Fruit fly (Drosophila melanogaster) whole organism, embryonic: ENCODE data around the gene CG11249.

Experiments used
- Bdp1 ChIP-seq: fragments of 200-800 bp; sonication (Bioruptor generic); optimal IDR thresholded peaks from 3 replicates; lab custom pipeline; 2016; ENCODE audit warnings: missing biosample characterization, missing genetic modification characterization
- Bteb2 ChIP-seq: fragments of 200-800 bp; sonication (Bioruptor generic); optimal IDR thresholded peaks from 2 replicates; lab custom pipeline; 2016; ENCODE audit warnings: missing biosample characterization, missing genetic modification characterization
- CG1024 ChIP-seq: fragments of 200-800 bp; sonication (Bioruptor generic); IDR thresholded peaks from 2 replicates; pipeline ENCODE4 v1.3.6; 2022; ENCODE audit warnings: missing biosample characterization, missing genetic modification characterization
- CG10431 ChIP-seq: fragments of 200-800 bp; sonication (Bioruptor generic); optimal IDR thresholded peaks from 3 replicates; lab custom pipeline; 2018; ENCODE audit warnings: missing biosample characterization, mild to moderate bottlenecking, missing genetic modification characterization
- CG10959 ChIP-seq: fragments of 200-800 bp; sonication (Bioruptor generic); IDR thresholded peaks from 2 replicates; pipeline ENCODE4 v1.3.6; 2022; ENCODE audit warnings: missing biosample characterization, missing genetic modification characterization
- CG12104 ChIP-seq: fragments of 200-800 bp; sonication (Bioruptor generic); optimal IDR thresholded peaks from 3 replicates; lab custom pipeline; 2016; ENCODE audit warnings: missing biosample characterization, missing genetic modification characterization
- CG13424 ChIP-seq: fragments of 200-800 bp; sonication (Bioruptor generic); optimal IDR thresholded peaks from 2 replicates; lab custom pipeline; 2019; ENCODE audit warnings: missing biosample characterization, mild to moderate bottlenecking, missing genetic modification characterization, moderate library complexity
- CG14050 ChIP-seq: fragments of 200-800 bp; sonication (Bioruptor generic); IDR thresholded peaks from 3 replicates; pipeline ENCODE4 v1.3.6; 2022; ENCODE audit warnings: missing biosample characterization, missing genetic modification characterization
- CG14441 ChIP-seq: fragments of 200-800 bp; sonication (Bioruptor generic); IDR thresholded peaks from 2 replicates; pipeline ENCODE4 v1.3.6; 2022; ENCODE audit warnings: missing biosample characterization, missing genetic modification characterization
- CG14965 ChIP-seq: fragments of 200-800 bp; sonication (Bioruptor generic); optimal IDR thresholded peaks from 2 replicates; lab custom pipeline; 2016; ENCODE audit warnings: missing biosample characterization, missing genetic modification characterization, borderline replicate concordance
- CG15011 ChIP-seq: fragments of 200-800 bp; sonication (Bioruptor generic); optimal IDR thresholded peaks from 3 replicates; lab custom pipeline; 2018; ENCODE audit warnings: missing biosample characterization, mild to moderate bottlenecking, missing genetic modification characterization
- CG1529 ChIP-seq: fragments of 200-800 bp; sonication (Bioruptor generic); optimal IDR thresholded peaks from 3 replicates; lab custom pipeline; 2018; ENCODE audit warnings: missing biosample characterization, missing genetic modification characterization
- CG15601 ChIP-seq: fragments of 200-800 bp; sonication (Bioruptor generic); optimal IDR thresholded peaks from 3 replicates; lab custom pipeline; 2019; ENCODE audit warnings: missing biosample characterization, mild to moderate bottlenecking, missing genetic modification characterization, moderate library complexity
- CG17568 ChIP-seq: fragments of 200-800 bp; sonication (Bioruptor generic); optimal IDR thresholded peaks from 2 replicates; lab custom pipeline; 2018; ENCODE audit warnings: missing biosample characterization, mild to moderate bottlenecking, missing genetic modification characterization, moderate library complexity
- CG2116 ChIP-seq: fragments of 200-800 bp; sonication (Bioruptor generic); optimal IDR thresholded peaks from 3 replicates; lab custom pipeline; 2018; ENCODE audit warnings: missing biosample characterization, mild to moderate bottlenecking, missing genetic modification characterization
- CG31388 ChIP-seq: fragments of 200-800 bp; sonication (Bioruptor generic); optimal IDR thresholded peaks from 2 replicates; lab custom pipeline; 2016; ENCODE audit warnings: missing biosample characterization, missing genetic modification characterization
- CG34224 ChIP-seq: fragments of 200-800 bp; sonication (Bioruptor generic); IDR thresholded peaks from 3 replicates; pipeline ENCODE4 v1.3.6; 2022; ENCODE audit warnings: missing biosample characterization, missing genetic modification characterization; ENCODE audit not compliant: partially characterized antibody
- CG5245 ChIP-seq: fragments of 200-800 bp; sonication (Bioruptor generic); optimal IDR thresholded peaks from 3 replicates; lab custom pipeline; 2016; ENCODE audit warnings: missing biosample characterization, missing genetic modification characterization
- CG5953 ChIP-seq: fragments of 200-800 bp; sonication (Bioruptor generic); IDR thresholded peaks from 2 replicates; pipeline ENCODE4 v1.3.6; 2022; ENCODE audit warnings: missing biosample characterization, missing genetic modification characterization
- CG6765 ChIP-seq: fragments of 200-800 bp; sonication (Bioruptor generic); optimal IDR thresholded peaks from 3 replicates; lab custom pipeline; 2017; ENCODE audit warnings: missing biosample characterization, mild to moderate bottlenecking, missing genetic modification characterization
- CG7786 ChIP-seq: fragments of 200-800 bp; sonication (Bioruptor generic); optimal IDR thresholded peaks from 2 replicates; lab custom pipeline; 2016; ENCODE audit warnings: missing biosample characterization, missing genetic modification characterization
- CG8281 ChIP-seq: fragments of 200-800 bp; sonication (Bioruptor generic); optimal IDR thresholded peaks from 2 replicates; lab custom pipeline; 2018; ENCODE audit warnings: missing biosample characterization, mild to moderate bottlenecking, missing genetic modification characterization, moderate library complexity
- CG8478 ChIP-seq: fragments of >200 bp; optimal IDR thresholded peaks from 2 replicates; lab custom pipeline; 2018
- CG8765 ChIP-seq: fragments of 200-800 bp; sonication (Bioruptor generic); IDR thresholded peaks from 2 replicates; pipeline ENCODE4 v1.3.6; 2022; ENCODE audit warnings: missing biosample characterization, missing genetic modification characterization
- Dll ChIP-seq: fragments of 200-800 bp; sonication (Bioruptor generic); IDR thresholded peaks from 4 replicates; pipeline ENCODE4 v1.3.6; 2022; ENCODE audit warnings: missing biosample characterization, missing genetic modification characterization; ENCODE audit not compliant: partially characterized antibody
- Elba2 ChIP-seq: fragments of 200-800 bp; sonication (Bioruptor generic); optimal IDR thresholded peaks from 3 replicates; lab custom pipeline; 2016; ENCODE audit warnings: missing biosample characterization, missing genetic modification characterization
- GATAe ChIP-seq: fragments of 200-800 bp; sonication (Bioruptor generic); conservative IDR thresholded peaks from 2 replicates; pipeline ENCODE4 v1.3.6; 2022; ENCODE audit warnings: missing biosample characterization, missing genetic modification characterization
- HLHmδ ChIP-seq: fragments of 200-800 bp; sonication (Bioruptor generic); optimal IDR thresholded peaks from 2 replicates; lab custom pipeline; 2018; ENCODE audit warnings: missing biosample characterization, mild to moderate bottlenecking, missing genetic modification characterization, moderate library complexity
- Hey ChIP-seq: fragments of 200-800 bp; sonication (Bioruptor generic); optimal IDR thresholded peaks from 3 replicates; lab custom pipeline; 2018; ENCODE audit warnings: missing biosample characterization, mild to moderate bottlenecking, missing genetic modification characterization
- Hr51 ChIP-seq, 2 experiments: fragments of 200-800 bp; sonication (Bioruptor generic); optimal IDR thresholded peaks; 2 replicates in 1 of 2; 3 replicates in 1 of 2; lab custom pipeline; 2016 to 2018; ENCODE audit warnings: missing biosample characterization in 2 of 2, missing genetic modification characterization in 2 of 2, mild to moderate bottlenecking in 1 of 2, moderate library complexity in 1 of 2
- MBD-R2 ChIP-seq: fragments of 200-800 bp; sonication (Bioruptor generic); IDR thresholded peaks from 2 replicates; pipeline ENCODE4 v1.3.6; 2022; ENCODE audit warnings: missing biosample characterization, missing genetic modification characterization
- Nf-YC ChIP-seq: fragments of 200-800 bp; optimal IDR thresholded peaks from 3 replicates; lab custom pipeline; 2019; ENCODE audit warnings: missing biosample characterization, mild to moderate bottlenecking, missing genetic modification characterization, moderate library complexity
- Poxn ChIP-seq: fragments of 200-800 bp; sonication (Bioruptor generic); IDR thresholded peaks from 2 replicates; pipeline ENCODE4 v1.3.6; 2022; ENCODE audit warnings: missing biosample characterization, missing genetic modification characterization
- Rx ChIP-seq: fragments of 200-800 bp; sonication (Bioruptor generic); IDR thresholded peaks from 2 replicates; pipeline ENCODE4 v1.3.6; 2022; ENCODE audit warnings: missing biosample characterization, missing genetic modification characterization
- TFAM ChIP-seq: fragments of 200-800 bp; sonication (Bioruptor generic); optimal IDR thresholded peaks from 2 replicates; lab custom pipeline; 2017; ENCODE audit warnings: missing biosample characterization, missing genetic modification characterization, inconsistent platforms
- btn ChIP-seq: fragments of 200-800 bp; sonication (Bioruptor generic); optimal IDR thresholded peaks from 2 replicates; lab custom pipeline; 2016; ENCODE audit warnings: missing biosample characterization, missing genetic modification characterization
- chinmo ChIP-seq: fragments of 200-800 bp; sonication (Bioruptor generic); IDR thresholded peaks from 4 replicates; pipeline ENCODE4 v1.3.6; 2022; ENCODE audit warnings: missing biosample characterization, missing genetic modification characterization; ENCODE audit not compliant: partially characterized antibody
- chn ChIP-seq: fragments of 200-800 bp; sonication (Bioruptor generic); optimal IDR thresholded peaks from 2 replicates; lab custom pipeline; 2016; ENCODE audit warnings: missing biosample characterization, missing genetic modification characterization
- dmrt11E ChIP-seq: fragments of 200-800 bp; sonication (Bioruptor generic); optimal IDR thresholded peaks from 3 replicates; lab custom pipeline; 2018; ENCODE audit warnings: missing biosample characterization, mild to moderate bottlenecking, missing genetic modification characterization, moderate library complexity
- fru ChIP-seq: fragments of >200 bp; optimal IDR thresholded peaks from 2 replicates; lab custom pipeline; 2017
- gfzf ChIP-seq: fragments of 200-800 bp; sonication (Bioruptor generic); optimal IDR thresholded peaks from 2 replicates; lab custom pipeline; 2016; ENCODE audit warnings: missing biosample characterization, mild to moderate bottlenecking, missing genetic modification characterization, moderate library complexity
- grn ChIP-seq: fragments of 200-800 bp; sonication (Bioruptor generic); optimal IDR thresholded peaks from 3 replicates; lab custom pipeline; 2017; ENCODE audit warnings: missing biosample characterization, missing genetic modification characterization
- gsb-n ChIP-seq: fragments of 200-800 bp; sonication (Bioruptor generic); optimal IDR thresholded peaks from 3 replicates; lab custom pipeline; 2018; ENCODE audit warnings: missing biosample characterization, mild to moderate bottlenecking, missing genetic modification characterization
- hb ChIP-seq: fragments of 200-800 bp; sonication (Bioruptor generic); IDR thresholded peaks from 3 replicates; pipeline ENCODE4 v1.3.6; 2022; ENCODE audit warnings: missing biosample characterization, missing genetic modification characterization; ENCODE audit not compliant: partially characterized antibody
- klu ChIP-seq: fragments of 200-800 bp; sonication (Bioruptor generic); IDR thresholded peaks from 2 replicates; pipeline ENCODE4 v1.3.6; 2022; ENCODE audit warnings: missing biosample characterization, missing genetic modification characterization
- nerfin-1 ChIP-seq: fragments of 200-800 bp; sonication (Bioruptor generic); optimal IDR thresholded peaks from 3 replicates; lab custom pipeline; 2019; ENCODE audit warnings: missing biosample characterization, mild to moderate bottlenecking, missing genetic modification characterization, moderate library complexity
- nmo ChIP-seq: fragments of 200-800 bp; sonication (Bioruptor generic); optimal IDR thresholded peaks from 2 replicates; lab custom pipeline; 2018; ENCODE audit warnings: missing biosample characterization, mild to moderate bottlenecking, missing genetic modification characterization, moderate library complexity
- oc ChIP-seq: fragments of 200-800 bp; sonication (Bioruptor generic); optimal IDR thresholded peaks from 2 replicates; lab custom pipeline; 2018; ENCODE audit warnings: missing biosample characterization, mild to moderate bottlenecking, missing genetic modification characterization, moderate library complexity
- schlank ChIP-seq: fragments of 200-800 bp; sonication (Bioruptor generic); optimal IDR thresholded peaks from 2 replicates; lab custom pipeline; 2018; ENCODE audit warnings: missing biosample characterization, mild to moderate bottlenecking, missing genetic modification characterization
- sens ChIP-seq: fragments of 200-800 bp; sonication (Bioruptor generic); peaks from one replicate; lab custom pipeline; 2016; ENCODE audit warnings: missing biosample characterization, missing genetic modification characterization
- tio ChIP-seq: fragments of 200-800 bp; sonication (Bioruptor generic); optimal IDR thresholded peaks from 2 replicates; lab custom pipeline; 2017; ENCODE audit warnings: missing biosample characterization, missing genetic modification characterization, inconsistent platforms

The CG11249 gene

DNA sequence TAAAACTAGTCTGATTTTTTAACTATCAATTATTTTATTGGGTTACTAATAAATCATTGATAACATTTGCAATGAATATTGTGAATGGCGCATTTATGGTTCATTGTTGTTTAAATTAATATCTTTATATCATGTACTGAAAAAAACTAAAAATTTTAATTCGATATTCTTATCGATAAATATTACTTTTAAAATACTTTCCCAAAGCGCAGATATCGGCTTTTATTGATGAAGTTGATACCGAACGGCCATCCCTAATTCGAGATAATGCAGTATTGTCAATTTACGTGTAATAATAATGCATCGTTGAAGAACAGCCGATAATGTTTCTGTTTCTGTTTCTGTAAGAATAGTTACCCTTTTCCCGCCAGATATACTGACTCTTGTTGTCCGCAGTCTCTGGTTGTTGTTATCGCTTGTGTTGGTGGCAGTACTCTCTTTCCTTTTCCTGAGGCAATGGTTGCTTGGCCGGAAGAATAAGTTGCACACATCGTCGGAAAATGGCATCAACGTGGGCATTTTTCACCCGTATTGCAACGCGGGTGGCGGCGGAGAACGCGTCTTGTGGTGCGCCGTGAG, 45.8 kb upstream of the CG11249 start (continued):
- no peak for TF ChIP-seq Hey
- no peak for TF ChIP-seq CG8478 (lab: Kevin White, UChicago)
- TF ChIP-seq CG10431 (GFP tag; lab: Kevin White, UChicago) = no peak
- TF ChIP-seq klu (GFP tag; lab: Robert Waterston, UW) = no peak
- no peak for TF ChIP-seq TFAM (GFP tag; lab: Kevin White, UChicago)
- no peak for TF ChIP-seq nmo (GFP tag; lab: Kevin White, UChicago)
- TF ChIP-seq CG15011 (GFP tag; lab: Kevin White, UChicago) = no peak
- TF ChIP-seq Nf-YC = no peak
- no peak for TF ChIP-seq oc (tag; lab: Kevin White, UChicago)
- TF ChIP-seq GATAe = no peak
- no peak for TF ChIP-seq Bteb2 (GFP tag; lab: Kevin White, UChicago)
- no peak for TF ChIP-seq CG6765 (GFP tag; lab: Kevin White, UChicago)
- TF ChIP-seq CG5245 = no peak
- TF ChIP-seq btn (GFP tag; lab: Kevin White, UChicago) = no peak
- TF ChIP-seq gsb-n (tag; lab: Kevin White, UChicago) = no peak
- no peak for TF ChIP-seq CG10959 (GFP tag; lab: Robert Waterston, UW)
- TF ChIP-seq Poxn (GFP tag; lab: Robert Waterston, UW) = no peak
- TF ChIP-seq CG1024 (GFP tag; lab: Robert Waterston, UW) = no peak
- no peak for TF ChIP-seq CG5953 (GFP tag; lab: Robert Waterston, UW)
- no peak for TF ChIP-seq CG17568
- peak; percentile 15 for TF ChIP-seq gfzf (GFP tag; lab: Kevin White, UChicago)
- no peak for TF ChIP-seq fru (lab: Kevin White, UChicago)
- peak; percentile 72 for TF ChIP-seq CG34224 (GFP tag; lab: Robert Waterston, UW)
- no peak for TF ChIP-seq Elba2 (GFP tag; lab: Kevin White, UChicago)
- peak; percentile 79 for TF ChIP-seq Dll (GFP tag; lab: Robert Waterston, UW)
- TF ChIP-seq CG8765 (GFP tag; lab: Robert Waterston, UW) = no peak
- TF ChIP-seq CG12104 (GFP tag; lab: Kevin White, UChicago) = no peak
- no peak for TF ChIP-seq CG31388
- TF ChIP-seq CG14965 (GFP tag; lab: Kevin White, UChicago) = no peak
- no peak for TF ChIP-seq CG14441
- TF ChIP-seq CG8281 = peak; percentile 94
- TF ChIP-seq hb (GFP tag; lab: Robert Waterston, UW) = peak; percentile 64; the same call in 1 of the 3 replicates
- TF ChIP-seq grn (GFP tag; lab: Kevin White, UChicago) = no peak
- no peak for TF ChIP-seq nerfin-1 (tag; lab: Kevin White, UChicago)
- no peak for TF ChIP-seq Hr51 (GFP tag; optimal IDR thresholded peaks at IDR 0.05; lab: Kevin White, UChicago)
- TF ChIP-seq HLHmδ = no peak
- no peak for TF ChIP-seq chn (GFP tag; lab: Kevin White, UChicago)
- peak; percentile 78; the same call in 2 of the 4 replicates for TF ChIP-seq chinmo (GFP tag; lab: Robert Waterston, UW)
- TF ChIP-seq tio (GFP tag; lab: Kevin White, UChicago) = no peak
- TF ChIP-seq sens (GFP tag; lab: Kevin White, UChicago) = peak; percentile 9
- TF ChIP-seq Rx = no peak
- TF ChIP-seq CG7786 (GFP tag; lab: Kevin White, UChicago) = no peak
- TF ChIP-seq CG13424 (tag; lab: Kevin White, UChicago) = no peak
- no peak for TF ChIP-seq CG14050
- TF ChIP-seq schlank (tag; lab: Kevin White, UChicago) = no peak
- TF ChIP-seq CG15601 (tag; lab: Kevin White, UChicago) = no peak
- peak; percentile 64 for TF ChIP-seq CG2116 (GFP tag; lab: Kevin White, UChicago)
- no peak for TF ChIP-seq CG1529 (GFP tag; lab: Kevin White, UChicago)
- no peak for TF ChIP-seq dmrt11E (tag; lab: Kevin White, UChicago)
- TF ChIP-seq MBD-R2 (GFP tag; lab: Robert Waterston, UW) = peak; percentile 60; the same call in 1 of the 2 replicates
- no peak for TF ChIP-seq Bdp1 (GFP tag; lab: Kevin White, UChicago)
